Fruit fly (Drosophila melanogaster) whole organism, prepupa: ENCODE data around the gene Abcd1.

ENCODE experiments used
- Blimp-1 ChIP-seq: fragments of 200-800 bp; sonication (Bioruptor generic); optimal IDR thresholded peaks from 3 replicates; lab custom pipeline; 2017; ENCODE audit warnings: missing biosample characterization, missing genetic modification characterization, mild to moderate bottlenecking, moderate library complexity, missing genetic modification reagents
- CG10631 ChIP-seq: fragments of 200-800 bp; sonication (Bioruptor generic); optimal IDR thresholded peaks from 2 replicates; lab custom pipeline; 2016; ENCODE audit warnings: missing biosample characterization, missing genetic modification characterization
- CG10669 ChIP-seq: fragments of 200-800 bp; sonication (Bioruptor generic); optimal IDR thresholded peaks from 3 replicates; lab custom pipeline; 2018; ENCODE audit warnings: missing biosample characterization, mild to moderate bottlenecking, missing genetic modification characterization, moderate library complexity
- CG11294 ChIP-seq: fragments of 200-800 bp; sonication (Bioruptor generic); IDR thresholded peaks from 2 replicates; pipeline ENCODE4 v1.3.6; 2022; ENCODE audit warnings: missing biosample characterization, missing genetic modification characterization
- CG11762 ChIP-seq: fragments of 200-800 bp; sonication (Bioruptor generic); optimal IDR thresholded peaks from 3 replicates; lab custom pipeline; 2016; ENCODE audit warnings: missing biosample characterization, missing genetic modification characterization; ENCODE audit not compliant: insufficient read depth
- CG11902 ChIP-seq: fragments of 200-800 bp; sonication (Bioruptor generic); optimal IDR thresholded peaks from 3 replicates; lab custom pipeline; 2016; ENCODE audit warnings: missing biosample characterization, missing genetic modification characterization
- CG15336 ChIP-seq: fragments of 200-800 bp; sonication (Bioruptor generic); IDR thresholded peaks from 2 replicates; pipeline ENCODE4 v1.3.6; 2022; ENCODE audit warnings: missing biosample characterization, missing genetic modification characterization
- CG31627 ChIP-seq: fragments of 200-800 bp; sonication (Bioruptor generic); optimal IDR thresholded peaks from 3 replicates; lab custom pipeline; 2016; ENCODE audit warnings: missing biosample characterization, missing genetic modification characterization
- CG32006 ChIP-seq: fragments of 200-800 bp; sonication (Bioruptor generic); optimal IDR thresholded peaks from 3 replicates; lab custom pipeline; 2017; ENCODE audit warnings: missing biosample characterization, mild to moderate bottlenecking, missing genetic modification characterization
- CG6854 ChIP-seq: fragments of 200-800 bp; sonication (Bioruptor generic); optimal IDR thresholded peaks from 2 replicates; lab custom pipeline; 2017; ENCODE audit warnings: missing biosample characterization, mild to moderate bottlenecking, missing genetic modification characterization
- CG8119 ChIP-seq: fragments of 200-800 bp; sonication (Bioruptor generic); IDR thresholded peaks from 3 replicates; pipeline ENCODE4 v1.3.6; 2022; ENCODE audit warnings: missing biosample characterization, missing genetic modification characterization
- Eip78C ChIP-seq: fragments of 200-800 bp; sonication (Bioruptor generic); peaks from one replicate; lab custom pipeline; 2016; ENCODE audit warnings: missing biosample characterization, missing genetic modification characterization
- Eip93F ChIP-seq: fragments of 200-800 bp; sonication (Bioruptor generic); optimal IDR thresholded peaks from 2 replicates; lab custom pipeline; 2016; ENCODE audit warnings: missing biosample characterization, mild to moderate bottlenecking, missing genetic modification characterization
- Ets21C ChIP-seq: fragments of 200-800 bp; sonication (Bioruptor generic); optimal IDR thresholded peaks from 3 replicates; lab custom pipeline; 2016; ENCODE audit warnings: missing biosample characterization, missing genetic modification characterization
- Hr39 ChIP-seq: fragments of 200-800 bp; sonication (Bioruptor generic); optimal IDR thresholded peaks from 2 replicates; lab custom pipeline; 2016; ENCODE audit warnings: missing biosample characterization, missing genetic modification characterization
- Hr4 ChIP-seq: fragments of 200-800 bp; sonication (Bioruptor generic); optimal IDR thresholded peaks from 3 replicates; lab custom pipeline; 2016; ENCODE audit warnings: missing biosample characterization, missing genetic modification characterization
- Met ChIP-seq: fragments of 200-800 bp; sonication (Bioruptor generic); optimal IDR thresholded peaks from 3 replicates; lab custom pipeline; 2016; ENCODE audit warnings: missing biosample characterization, missing genetic modification characterization
- OdsH ChIP-seq: fragments of 200-800 bp; sonication (Bioruptor generic); optimal IDR thresholded peaks from 3 replicates; lab custom pipeline; 2016; ENCODE audit warnings: missing biosample characterization, missing genetic modification characterization
- Smox ChIP-seq: fragments of 200-800 bp; sonication (Bioruptor generic); optimal IDR thresholded peaks from 3 replicates; lab custom pipeline; 2016; ENCODE audit warnings: missing biosample characterization, missing genetic modification characterization
- Sox14 ChIP-seq: fragments of 200-800 bp; sonication (Bioruptor generic); optimal IDR thresholded peaks from 3 replicates; lab custom pipeline; 2016; ENCODE audit warnings: missing biosample characterization, missing genetic modification characterization
- achi ChIP-seq: fragments of 200-800 bp; sonication (Bioruptor generic); optimal IDR thresholded peaks from 3 replicates; lab custom pipeline; 2016; ENCODE audit warnings: missing biosample characterization, missing genetic modification characterization
- acj6 ChIP-seq: fragments of 200-800 bp; sonication (Bioruptor generic); optimal IDR thresholded peaks from 3 replicates; lab custom pipeline; 2016; ENCODE audit warnings: missing biosample characterization, missing genetic modification characterization
- cyc ChIP-seq: fragments of 200-800 bp; sonication (Bioruptor generic); optimal IDR thresholded peaks from 3 replicates; lab custom pipeline; 2016; ENCODE audit warnings: missing biosample characterization, missing genetic modification characterization
- dsx ChIP-seq: fragments of 200-800 bp; optimal IDR thresholded peaks from 3 replicates; lab custom pipeline; 2019; ENCODE audit warnings: missing biosample characterization, mild to moderate bottlenecking, missing genetic modification characterization, moderate library complexity; ENCODE audit not compliant: poor library complexity, severe bottlenecking
- esn ChIP-seq: fragments of 200-800 bp; sonication (Bioruptor generic); optimal IDR thresholded peaks from 2 replicates; lab custom pipeline; 2016; ENCODE audit warnings: missing biosample characterization, mild to moderate bottlenecking, missing genetic modification characterization, moderate library complexity
- fd85E ChIP-seq: fragments of 200-800 bp; sonication (Bioruptor generic); optimal IDR thresholded peaks from 3 replicates; lab custom pipeline; 2016; ENCODE audit warnings: missing biosample characterization, missing genetic modification characterization
- fkh ChIP-seq: fragments of 200-800 bp; sonication (Bioruptor generic); optimal IDR thresholded peaks from 3 replicates; lab custom pipeline; 2017; ENCODE audit warnings: missing biosample characterization, mild to moderate bottlenecking, missing genetic modification characterization, moderate library complexity
- lz ChIP-seq: fragments of 200-800 bp; sonication (Bioruptor generic); optimal IDR thresholded peaks from 3 replicates; lab custom pipeline; 2016; ENCODE audit warnings: missing biosample characterization, missing genetic modification characterization
- net ChIP-seq: fragments of 200-800 bp; sonication (Bioruptor generic); optimal IDR thresholded peaks from 3 replicates; lab custom pipeline; 2016; ENCODE audit warnings: missing biosample characterization, missing genetic modification characterization
- pdm3 ChIP-seq: fragments of 200-800 bp; sonication (Bioruptor generic); optimal IDR thresholded peaks from 3 replicates; lab custom pipeline; 2016; ENCODE audit warnings: missing biosample characterization, missing genetic modification characterization
- ss ChIP-seq, 2 experiments: fragments of 200-800 bp; sonication (Bioruptor generic); optimal IDR thresholded peaks; 2 replicates in 1 of 2; 3 replicates in 1 of 2; lab custom pipeline; 2017 to 2018; ENCODE audit warnings: mild to moderate bottlenecking in 2 of 2, missing biosample characterization in 2 of 2, missing genetic modification characterization in 2 of 2, moderate library complexity in 1 of 2
- svp ChIP-seq: fragments of 200-800 bp; sonication (Bioruptor generic); peaks from one replicate; lab custom pipeline; 2016; ENCODE audit warnings: missing biosample characterization, missing genetic modification characterization
- topi ChIP-seq: fragments of 200-800 bp; sonication (Bioruptor generic); optimal IDR thresholded peaks from 3 replicates; lab custom pipeline; 2016; ENCODE audit warnings: missing biosample characterization, missing genetic modification characterization

Gene Abcd1

dm6 chr4:192540-192939 lies 1.1 kb downstream of the Abcd1 start:
- TF ChIP-seq Eip78C (GFP tag; lab: Kevin White, UChicago) (peak; percentile 58), Hr39 (GFP tag; lab: Kevin White, UChicago) (no peak)

DNA sequence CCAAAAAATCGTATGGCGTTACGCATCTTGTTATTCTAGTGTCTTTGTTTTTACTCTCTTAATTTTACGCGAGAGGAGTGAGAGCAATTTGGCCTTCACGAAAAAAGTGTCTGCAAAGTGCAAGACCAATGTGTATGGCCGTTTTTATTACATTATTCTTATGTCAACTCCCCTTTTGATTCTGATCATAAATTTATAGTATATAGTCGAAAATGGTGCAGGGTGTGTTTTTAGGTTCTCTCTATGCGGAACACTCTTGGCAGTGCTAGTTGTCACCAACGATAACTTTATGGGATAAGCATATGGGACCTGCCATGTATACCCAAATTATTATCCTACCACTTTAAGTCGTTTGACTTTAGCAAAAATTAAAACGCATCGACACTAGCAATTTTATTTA lies 9.9 kb downstream of the Abcd1 start:
- TF ChIP-seq Eip78C (GFP tag; lab: Kevin White, UChicago) = peak; percentile 15
- no peak for TF ChIP-seq Met (GFP tag; lab: Kevin White, UChicago)

dm6 chr4:181639-182038 lies 12.0 kb downstream of the Abcd1 start:
- TF ChIP-seq svp (GFP tag; lab: Kevin White, UChicago) = no peak
- TF ChIP-seq fkh (GFP tag; lab: Kevin White, UChicago) = no peak
- no peak for TF ChIP-seq Smox (GFP tag; lab: Kevin White, UChicago)
- no peak for TF ChIP-seq Hr39 (GFP tag; lab: Kevin White, UChicago)
- no peak for TF ChIP-seq dsx (GFP tag; lab: Kevin White, UChicago)
- no peak for TF ChIP-seq CG11294 (GFP tag; lab: Robert Waterston, UW)
- TF ChIP-seq pdm3 (GFP tag; lab: Kevin White, UChicago) = no peak
- TF ChIP-seq CG11762 (GFP tag; lab: Kevin White, UChicago) = no peak
- no peak for TF ChIP-seq Met (GFP tag; lab: Kevin White, UChicago)
- TF ChIP-seq net (GFP tag; lab: Kevin White, UChicago) = no peak
- TF ChIP-seq esn (GFP tag; lab: Kevin White, UChicago) = no peak
- TF ChIP-seq Eip93F (GFP tag; lab: Kevin White, UChicago) = no peak
- TF ChIP-seq CG11902 = no peak

- no peak for TF ChIP-seq acj6
- TF ChIP-seq achi (GFP tag; lab: Kevin White, UChicago) = no peak
- peak; percentile 75 for TF ChIP-seq Eip78C (GFP tag; lab: Kevin White, UChicago)
- TF ChIP-seq Hr4 (GFP tag; lab: Kevin White, UChicago) = peak; percentile 7
Observed at dm6 chr4:180780-181179, 12.8 kb downstream of the Abcd1 start.

DNA sequence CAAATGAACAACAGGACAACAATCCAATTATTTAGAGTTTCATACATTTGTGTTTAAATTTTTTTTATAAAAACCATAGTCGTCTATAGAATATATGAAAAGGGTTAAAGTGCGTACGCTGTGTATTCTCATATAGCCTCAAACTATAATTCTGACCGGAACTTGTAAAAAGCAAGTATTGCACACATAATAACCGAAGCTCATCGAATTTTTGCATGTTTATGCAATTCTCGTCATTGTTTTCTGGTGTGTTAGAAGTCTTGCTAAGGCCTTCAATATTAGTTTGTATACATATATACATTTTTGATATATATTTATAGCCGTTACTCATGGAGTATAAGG lies 13.7 kb downstream of the Abcd1 start:
- TF ChIP-seq esn (GFP tag; lab: Kevin White, UChicago) (no peak), CG11294 (GFP tag; lab: Robert Waterston, UW) (no peak), net (GFP tag; lab: Kevin White, UChicago) (no peak)

dm6 chr4:179062-179919 lies 14.3 kb downstream of the Abcd1 start, which contains the start of gene Arl4:
Gene Arl4 (minus strand): TSS chr4:179389.
- TF ChIP-seq CG8119 (GFP tag; lab: Robert Waterston, UW) (no peak), Eip78C (GFP tag; lab: Kevin White, UChicago) (peak; percentile 64), OdsH (GFP tag; lab: Kevin White, UChicago) (peak; percentile 8), CG32006 (no peak), CG15336 (GFP tag; lab: Robert Waterston, UW) (no peak), Eip93F (GFP tag; lab: Kevin White, UChicago) (no peak), pdm3 (GFP tag; lab: Kevin White, UChicago) (peak; percentile 13), ss (GFP tag; optimal IDR thresholded peaks at IDR 0.05; lab: Kevin White, UChicago) (no peak), topi (GFP tag; lab: Kevin White, UChicago) (no peak), CG31627 (GFP tag; lab: Kevin White, UChicago) (no peak), Sox14 (GFP tag; lab: Kevin White, UChicago) (peak; percentile 51), lz (GFP tag; lab: Kevin White, UChicago) (peak; percentile 24), cyc (GFP tag; lab: Kevin White, UChicago) (peak; percentile 30), CG6854 (GFP tag; lab: Kevin White, UChicago) (no peak), CG10669 (GFP tag; lab: Kevin White, UChicago) (peak; percentile 18), Blimp-1 (GFP tag; lab: Kevin White, UChicago) (no peak), CG11902 (peak; percentile 2), Ets21C (GFP tag; lab: Kevin White, UChicago) (no peak), Hr4 (GFP tag; lab: Kevin White, UChicago) (peak; percentile 29), fd85E (GFP tag; lab: Kevin White, UChicago) (no peak), CG11762 (GFP tag; lab: Kevin White, UChicago) (no peak), CG10631 (peak; percentile 31)
